Worm (Caenorhabditis elegans): Measurements from ENCODE around the gene lst-5.

Gene lst-5

DNA sequence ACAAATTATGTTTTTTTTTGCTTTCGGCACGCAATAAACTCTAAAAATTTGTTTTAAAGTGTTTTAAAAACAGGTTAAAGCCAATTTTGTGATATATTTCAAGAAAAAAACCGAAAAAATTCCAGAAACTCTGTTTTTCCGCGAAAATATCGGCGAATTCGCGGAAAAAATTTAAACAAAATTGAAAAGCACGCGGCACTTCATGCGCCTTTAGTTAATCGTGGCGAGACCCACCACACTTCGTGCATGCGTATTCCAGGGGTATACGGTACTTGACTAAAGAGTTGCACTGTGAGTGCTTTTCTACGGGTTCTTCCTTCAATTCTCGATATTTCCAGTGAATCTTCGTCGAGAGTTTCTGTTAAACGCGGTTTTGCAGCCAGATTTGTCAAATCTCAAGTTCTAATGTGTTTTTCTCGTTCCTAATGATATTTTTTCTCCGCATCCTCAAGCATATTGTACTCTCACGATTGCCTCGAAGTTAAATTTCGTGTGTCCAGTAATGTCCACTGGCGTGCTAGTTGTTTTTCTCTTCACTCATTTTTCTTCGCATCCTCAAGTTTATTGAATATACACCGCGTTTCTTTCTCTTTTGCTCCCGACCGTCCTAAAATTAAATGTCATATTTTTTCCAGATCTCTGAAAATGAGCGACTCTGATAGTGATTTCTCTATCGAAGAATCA is 15.1 kb downstream of the lst-5 start, which contains the start of gene cin-4:
cin-4 (plus strand) TSS at position 634 of the 684 bp plus-strand sequence.
- TF ChIP-seq elt-1 (tag; optimal IDR thresholded peaks at IDR 0.05; ENCODE audit: borderline replicate concordance, insufficient read depth) = no peak
- no peak for TF ChIP-seq ceh-43 (GFP tag; optimal IDR thresholded peaks at IDR 0.05)
- no peak for TF ChIP-seq nhr-28 (tag; optimal IDR thresholded peaks at IDR 0.05)
- TF ChIP-seq tbx-8 (GFP tag; optimal IDR thresholded peaks at IDR 0.05) = no peak
- TF ChIP-seq nhr-237 (tag; optimal IDR thresholded peaks at IDR 0.05) = no peak
- no peak for TF ChIP-seq unc-62 (GFP tag; optimal IDR thresholded peaks at IDR 0.05)
- no peak for TF ChIP-seq drap-1 (GFP tag; optimal IDR thresholded peaks at IDR 0.05)
- TF ChIP-seq nhr-12 (tag; optimal IDR thresholded peaks at IDR 0.05) = no peak
- TF ChIP-seq mep-1 (tag; optimal IDR thresholded peaks at IDR 0.05) = no peak
- TF ChIP-seq unc-120 (tag; optimal IDR thresholded peaks at IDR 0.05; ENCODE audit: poor library complexity, severe bottlenecking) = no peak

DNA sequence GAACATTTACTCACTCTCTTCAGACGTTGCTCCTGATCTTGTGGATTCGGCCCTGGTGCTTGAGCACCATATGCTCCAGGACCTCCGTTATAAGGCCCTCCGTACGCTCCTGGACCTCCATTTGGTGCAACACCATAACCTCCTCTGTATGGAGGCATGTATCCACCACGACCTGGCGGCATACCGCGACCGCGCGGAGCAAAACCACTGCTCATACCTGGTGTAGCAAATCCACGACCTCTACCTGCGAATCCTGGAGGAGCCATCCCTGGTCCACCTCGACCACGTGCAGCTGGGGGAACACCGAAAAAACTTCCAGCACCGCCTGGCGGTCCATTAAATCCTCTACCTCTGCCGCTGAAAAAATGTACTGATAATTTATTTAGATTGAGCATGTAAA is 26.8 kb downstream of the lst-5 start:
- TF ChIP-seq mls-2 (tag; optimal IDR thresholded peaks at IDR 0.05) (no peak), nhr-28 (tag; optimal IDR thresholded peaks at IDR 0.05) (no peak), M03D4.4 (tag; optimal IDR thresholded peaks at IDR 0.05) (no peak), ces-1 (GFP tag; optimal IDR thresholded peaks at IDR 0.05) (no peak), ham-2 (GFP tag; optimal IDR thresholded peaks at IDR 0.05) (no peak), mab-5 (tag; optimal IDR thresholded peaks at IDR 0.05) (no peak), snpc-4 (tag; optimal IDR thresholded peaks at IDR 0.05) (no peak), nhr-76 (tag; optimal IDR thresholded peaks at IDR 0.05) (no peak), sptf-1 (tag; optimal IDR thresholded peaks at IDR 0.05) (no peak), unc-120 (tag; optimal IDR thresholded peaks at IDR 0.05; ENCODE audit: poor library complexity, severe bottlenecking) (no peak), hlh-1 (tag; optimal IDR thresholded peaks at IDR 0.05) (no peak), flh-1 (GFP tag; optimal IDR thresholded peaks at IDR 0.05) (no peak), cnd-1 (tag; optimal IDR thresholded peaks at IDR 0.05) (no peak), lsy-2 (tag; optimal IDR thresholded peaks at IDR 0.05) (no peak), bed-3 (GFP tag; optimal IDR thresholded peaks at IDR 0.05) (no peak), drap-1 (GFP tag; optimal IDR thresholded peaks at IDR 0.05) (no peak), zip-8 (tag; optimal IDR thresholded peaks at IDR 0.05) (no peak), blmp-1 (tag; optimal IDR thresholded peaks at IDR 0.05) (no peak), lin-32 (GFP tag; optimal IDR thresholded peaks at IDR 0.05) (no peak)

DNA sequence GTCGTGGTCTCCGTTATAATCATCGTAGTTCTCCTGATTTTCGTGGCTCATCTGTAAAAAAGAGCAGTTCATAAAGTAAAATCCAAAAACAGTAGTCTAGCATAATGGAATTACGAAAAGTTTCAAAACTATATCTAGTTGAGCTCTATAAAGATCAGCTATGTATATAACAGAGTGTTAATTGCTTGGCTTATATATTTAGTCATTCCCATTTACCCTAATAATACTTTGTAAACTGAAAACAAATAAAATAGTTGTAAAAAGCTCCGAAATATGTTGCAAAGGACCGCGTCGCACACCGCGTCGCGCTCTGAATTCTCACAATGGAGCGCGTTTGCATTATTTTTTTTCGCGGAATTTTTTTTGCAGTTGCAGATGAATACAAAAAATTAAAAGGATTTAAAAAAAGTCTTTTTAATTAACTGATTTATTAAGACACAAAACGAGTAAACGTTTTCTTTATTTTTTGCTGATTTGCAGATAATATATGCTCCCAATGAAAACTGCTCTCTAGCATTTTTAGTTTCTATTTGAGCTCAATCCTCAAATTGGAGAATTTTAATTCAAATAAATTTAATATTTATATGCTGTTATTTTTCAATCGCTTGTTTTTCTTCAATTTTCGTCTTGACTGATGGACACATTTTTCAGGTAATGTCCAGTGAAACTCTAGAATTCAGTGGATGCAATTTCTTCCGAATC is 27.5 kb downstream of the lst-5 start, which contains the start of the genes tcer-1 and ZK1127.5:
tcer-1 (minus strand) TSS at position 51 of the 702 bp plus-strand sequence.
ZK1127.5 (plus strand) TSS at position 652 of the 702 bp plus-strand sequence.
- TF ChIP-seq hlh-1 (tag; optimal IDR thresholded peaks at IDR 0.05) = no peak
- TF ChIP-seq lin-13 (tag; optimal IDR thresholded peaks at IDR 0.05) = peak; percentile 29
- TF ChIP-seq ceh-39 (tag; optimal IDR thresholded peaks at IDR 0.05) = peak; percentile 45
- peak; percentile 14 for TF ChIP-seq pha-4 (tag; optimal IDR thresholded peaks at IDR 0.05)
- no peak for TF ChIP-seq zip-8 (tag; optimal IDR thresholded peaks at IDR 0.05)
- TF ChIP-seq snpc-4 (tag; optimal IDR thresholded peaks at IDR 0.05) = no peak
- TF ChIP-seq lsy-2 (tag; optimal IDR thresholded peaks at IDR 0.05) = peak; percentile 68
- peak; percentile 75 for TF ChIP-seq mep-1 (tag; optimal IDR thresholded peaks at IDR 0.05)
- no peak for TF ChIP-seq M03D4.4 (tag; optimal IDR thresholded peaks at IDR 0.05)
- peak; percentile 54 for TF ChIP-seq nhr-237 (tag; optimal IDR thresholded peaks at IDR 0.05)

DNA sequence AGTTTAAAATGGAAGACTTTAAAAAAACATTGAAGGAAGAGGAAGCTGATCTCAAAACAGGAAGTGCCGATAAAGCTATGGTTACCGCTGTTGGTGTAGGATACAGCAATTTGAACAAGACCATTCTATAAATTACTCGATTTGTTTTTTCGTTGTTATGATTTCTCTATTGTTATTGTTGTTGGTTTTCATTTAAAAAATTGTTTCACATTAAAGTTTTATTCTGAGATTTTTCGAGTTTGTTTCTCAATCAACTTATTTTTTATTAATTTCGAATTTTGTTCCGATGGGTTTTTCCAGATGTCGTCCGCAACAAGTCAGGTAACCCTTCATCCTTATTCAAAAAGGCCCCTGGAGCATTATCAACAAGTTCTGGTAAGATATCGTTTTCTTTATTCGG is 29.1 kb downstream of the lst-5 start, which contains the start of gene ZK1127.12:
ZK1127.12 (plus strand) TSS at position 301 of the 400 bp plus-strand sequence.
- TF ChIP-seq nhr-76 (tag; optimal IDR thresholded peaks at IDR 0.05) (no peak), nhr-2 (tag; optimal IDR thresholded peaks at IDR 0.05) (no peak), lin-13 (tag; optimal IDR thresholded peaks at IDR 0.05) (no peak), elt-3 (tag; optimal IDR thresholded peaks at IDR 0.05) (no peak)

DNA sequence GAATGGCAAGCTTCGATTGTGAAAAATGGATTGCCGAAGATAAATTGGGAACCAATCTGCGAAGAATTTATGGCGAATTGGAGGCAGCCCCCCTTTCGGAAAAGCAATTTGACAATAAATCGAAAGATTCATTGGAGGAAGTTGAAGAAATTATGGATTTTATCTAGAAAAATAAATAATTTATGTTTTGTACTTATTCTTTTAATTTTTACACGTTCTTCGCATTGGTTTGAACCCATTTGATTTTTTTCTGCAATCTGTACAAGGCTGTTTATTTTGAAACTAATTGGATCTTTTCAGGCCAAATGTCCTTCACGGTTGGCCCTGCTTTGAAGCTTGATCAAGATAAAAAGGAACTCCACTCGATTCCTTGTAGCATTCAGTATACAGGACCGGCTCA is 30.3 kb downstream of the lst-5 start, which contains the start of gene ZK1127.13:
ZK1127.13 (plus strand) TSS at position 301 of the 400 bp plus-strand sequence.
- TF ChIP-seq ces-1 (GFP tag; optimal IDR thresholded peaks at IDR 0.05) = no peak
- TF ChIP-seq tbx-8 (GFP tag; optimal IDR thresholded peaks at IDR 0.05) = no peak

Measured in whole organism, mixed stage, embryonic.